Worm (Caenorhabditis elegans) whole organism, L1 larva: Measurements from ENCODE around the gene algn-11.

Experiments
- C04F5.9 ChIP-seq: sonication (generic microtip); optimal IDR thresholded peaks from 2 replicates; lab custom pipeline; 2016; ENCODE audit warnings: missing genetic modification characterization, missing compliant biosample characterization
- C16A3.4 ChIP-seq: fragments of 150-350 bp; optimal IDR thresholded peaks from 2 replicates; lab custom pipeline; 2014; ENCODE audit warnings: missing biosample characterization, missing genetic modification characterization
- C34B4.2 ChIP-seq: sonication (generic microtip); optimal IDR thresholded peaks from 2 replicates; lab custom pipeline; 2017; ENCODE audit warnings: mild to moderate bottlenecking, missing genetic modification characterization, missing compliant biosample characterization
- alr-1 ChIP-seq: fragments of 200-800 bp; sonication (Bioruptor generic); optimal IDR thresholded peaks from 2 replicates; lab custom pipeline; 2018; ENCODE audit warnings: borderline replicate concordance, mild to moderate bottlenecking, missing genetic modification characterization, missing compliant biosample characterization
- blmp-1 ChIP-seq: fragments of 150-350 bp; optimal IDR thresholded peaks from 2 replicates; lab custom pipeline; 2014; ENCODE audit warnings: missing biosample characterization, missing genetic modification characterization
- ceh-82 ChIP-seq, 3 experiments: fragments of 150-350 bp in 1 of 3; sonication (generic microtip) in 2 of 3; optimal IDR thresholded peaks; 2 replicates each; lab custom pipeline; 2014 to 2017; ENCODE audit warnings: missing biosample characterization in 3 of 3, missing genetic modification characterization in 3 of 3
- ceh-88 ChIP-seq: fragments of 200-800 bp; sonication (Bioruptor generic); IDR thresholded peaks from 2 replicates; pipeline ENCODE4 v1.3.6; 2022; ENCODE audit warnings: missing genetic modification characterization, missing compliant biosample characterization
- dpl-1 ChIP-seq, 3 experiments: fragments of 150-350 bp in 2 of 3; sonication (generic microtip) in 1 of 3; optimal IDR thresholded peaks; 2 replicates each; lab custom pipeline; 2014 to 2017; ENCODE audit warnings: missing biosample characterization in 3 of 3, missing genetic modification characterization in 3 of 3, missing genetic modification reagents in 3 of 3
- dsc-1 ChIP-seq: sonication (generic microtip); optimal IDR thresholded peaks from 2 replicates; lab custom pipeline; 2016; ENCODE audit warnings: mild to moderate bottlenecking, missing genetic modification characterization, missing compliant biosample characterization
- efl-3 ChIP-seq: fragments of 200-800 bp; sonication (Bioruptor generic); optimal IDR thresholded peaks from 2 replicates; lab custom pipeline; 2018; ENCODE audit warnings: mild to moderate bottlenecking, missing genetic modification characterization, missing compliant biosample characterization
- elt-2 ChIP-seq: sonication (generic microtip); optimal IDR thresholded peaks from 2 replicates; lab custom pipeline; 2016; ENCODE audit warnings: missing genetic modification characterization, mild to moderate bottlenecking, inconsistent platforms, missing compliant biosample characterization, missing genetic modification reagents
- elt-3 ChIP-seq, 6 experiments: fragments of 150-350 bp in 1 of 6; sonication (generic microtip); optimal IDR thresholded peaks; 2 replicates each; lab custom pipeline; 2017 to 2018; ENCODE audit warnings: missing biosample characterization in 6 of 6, missing genetic modification characterization in 6 of 6, inconsistent platforms in 1 of 6
- ets-5 ChIP-seq: fragments of 200-800 bp; sonication (Bioruptor generic); IDR thresholded peaks from 2 replicates; pipeline ENCODE4 v1.3.6; 2022; ENCODE audit warnings: missing genetic modification characterization, missing compliant biosample characterization
- fos-1 ChIP-seq: fragments of 150-350 bp; optimal IDR thresholded peaks from 2 replicates; lab custom pipeline; 2014; ENCODE audit warnings: missing biosample characterization, missing genetic modification characterization
- grh-1 ChIP-seq: fragments of 200-800 bp; sonication (Bioruptor generic); IDR thresholded peaks from 2 replicates; pipeline ENCODE4 v1.3.6; 2022; ENCODE audit warnings: missing genetic modification reagents, missing genetic modification characterization, missing compliant biosample characterization
- hlh-4 ChIP-seq: sonication (generic microtip); optimal IDR thresholded peaks from 2 replicates; lab custom pipeline; 2016; ENCODE audit warnings: mild to moderate bottlenecking, missing genetic modification characterization, missing compliant biosample characterization
- hpl-2 ChIP-seq: fragments of 150-350 bp; optimal IDR thresholded peaks from 2 replicates; lab custom pipeline; 2014; ENCODE audit warnings: missing biosample characterization, missing genetic modification reagents, missing genetic modification characterization
- jun-1 ChIP-seq: fragments of 150-350 bp; optimal IDR thresholded peaks from 2 replicates; lab custom pipeline; 2014; ENCODE audit warnings: missing biosample characterization, missing genetic modification reagents, missing genetic modification characterization
- lin-13 ChIP-seq: fragments of 150-350 bp; optimal IDR thresholded peaks from 2 replicates; lab custom pipeline; 2014; ENCODE audit warnings: missing biosample characterization, missing genetic modification reagents, missing genetic modification characterization
- lin-14 ChIP-seq: fragments of 200-800 bp; sonication (Bioruptor generic); optimal IDR thresholded peaks from 2 replicates; lab custom pipeline; 2018; ENCODE audit warnings: mild to moderate bottlenecking, missing genetic modification characterization, moderate library complexity, missing compliant biosample characterization
- lin-15B ChIP-seq: fragments of 150-350 bp; sonication (generic microtip); optimal IDR thresholded peaks from 3 replicates; lab custom pipeline; 2014; ENCODE audit warnings: missing biosample characterization, missing genetic modification characterization
- lin-35 ChIP-seq, 2 experiments: fragments of 150-350 bp; optimal IDR thresholded peaks; 2 replicates each; lab custom pipeline; 2014; ENCODE audit warnings: missing biosample characterization in 2 of 2, missing genetic modification characterization in 2 of 2, missing genetic modification reagents in 2 of 2
- lin-39 ChIP-seq: fragments of 150-350 bp; optimal IDR thresholded peaks from 2 replicates; lab custom pipeline; 2014; ENCODE audit warnings: missing biosample characterization, missing genetic modification reagents, missing genetic modification characterization
- lir-3 ChIP-seq: sonication (generic microtip); optimal IDR thresholded peaks from 2 replicates; lab custom pipeline; 2016; ENCODE audit warnings: mild to moderate bottlenecking, missing genetic modification characterization, moderate library complexity, missing compliant biosample characterization; ENCODE audit not compliant: poor library complexity
- mdl-1 ChIP-seq, 2 experiments: fragments of 150-350 bp; optimal IDR thresholded peaks; 2 replicates each; lab custom pipeline; 2014 to 2017; ENCODE audit warnings: missing biosample characterization in 2 of 2, missing genetic modification characterization in 2 of 2, inconsistent platforms in 1 of 2
- nhr-11 ChIP-seq: fragments of 150-350 bp; optimal IDR thresholded peaks from 2 replicates; lab custom pipeline; 2014; ENCODE audit warnings: missing biosample characterization, missing genetic modification characterization
- nhr-12 ChIP-seq: sonication (generic microtip); optimal IDR thresholded peaks from 2 replicates; lab custom pipeline; 2017; ENCODE audit warnings: missing biosample characterization, missing genetic modification characterization
- nhr-19 ChIP-seq: fragments of 200-800 bp; sonication (Bioruptor generic); conservative IDR thresholded peaks from 2 replicates; pipeline ENCODE4 v1.3.6; 2022; ENCODE audit warnings: missing genetic modification characterization, missing compliant biosample characterization
- nhr-20 ChIP-seq: sonication (generic microtip); optimal IDR thresholded peaks from 2 replicates; lab custom pipeline; 2016; ENCODE audit warnings: mild to moderate bottlenecking, missing genetic modification characterization, missing compliant biosample characterization
- nhr-237 ChIP-seq: fragments of 150-350 bp; optimal IDR thresholded peaks from 2 replicates; lab custom pipeline; 2014; ENCODE audit warnings: missing biosample characterization, missing genetic modification characterization
- nhr-28 ChIP-seq: fragments of 150-350 bp; optimal IDR thresholded peaks from 2 replicates; lab custom pipeline; 2014; ENCODE audit warnings: missing biosample characterization, missing genetic modification characterization
- nhr-71 ChIP-seq: sonication (generic microtip); optimal IDR thresholded peaks from 2 replicates; lab custom pipeline; 2016; ENCODE audit warnings: mild to moderate bottlenecking, missing genetic modification characterization, moderate library complexity, missing compliant biosample characterization
- nhr-76 ChIP-seq: sonication (generic microtip); optimal IDR thresholded peaks from 2 replicates; lab custom pipeline; 2017; ENCODE audit warnings: missing biosample characterization, missing genetic modification characterization
- nhr-77 ChIP-seq: fragments of 150-350 bp; optimal IDR thresholded peaks from 2 replicates; lab custom pipeline; 2014; ENCODE audit warnings: missing biosample characterization, missing genetic modification characterization
- nhr-84 ChIP-seq: sonication (generic microtip); optimal IDR thresholded peaks from 2 replicates; lab custom pipeline; 2017; ENCODE audit warnings: missing biosample characterization, missing genetic modification characterization
- nhr-85 ChIP-seq: sonication (generic microtip); peaks from one replicate; lab custom pipeline; 2016; ENCODE audit warnings: missing genetic modification characterization, inconsistent platforms, missing compliant biosample characterization
- nhr-90 ChIP-seq: sonication (generic microtip); optimal IDR thresholded peaks from 2 replicates; lab custom pipeline; 2016; ENCODE audit warnings: mild to moderate bottlenecking, missing genetic modification characterization, missing compliant biosample characterization; ENCODE audit not compliant: poor library complexity
- pax-3 ChIP-seq: fragments of 200-800 bp; sonication (Bioruptor generic); optimal IDR thresholded peaks from 2 replicates; lab custom pipeline; 2018; ENCODE audit warnings: mild to moderate bottlenecking, missing genetic modification characterization, moderate library complexity, missing compliant biosample characterization
- pqm-1 ChIP-seq: sonication (generic microtip); optimal IDR thresholded peaks from 3 replicates; lab custom pipeline; 2017; ENCODE audit warnings: missing biosample characterization, missing genetic modification characterization
- snpc-4 ChIP-seq: fragments of 150-350 bp; optimal IDR thresholded peaks from 2 replicates; lab custom pipeline; 2014; ENCODE audit warnings: missing biosample characterization, missing genetic modification characterization
- sptf-1 ChIP-seq: fragments of 150-350 bp; optimal IDR thresholded peaks from 2 replicates; lab custom pipeline; 2014; ENCODE audit warnings: missing biosample characterization, missing genetic modification characterization
- unc-130 ChIP-seq: fragments of 150-350 bp; optimal IDR thresholded peaks from 2 replicates; lab custom pipeline; 2017; ENCODE audit warnings: missing biosample characterization, missing genetic modification characterization, inconsistent platforms
- unc-30 ChIP-seq: sonication (generic microtip); optimal IDR thresholded peaks from 2 replicates; lab custom pipeline; 2017; ENCODE audit warnings: missing biosample characterization, missing genetic modification characterization
- unc-62 ChIP-seq: fragments of 150-350 bp; optimal IDR thresholded peaks from 2 replicates; lab custom pipeline; 2014; ENCODE audit warnings: missing biosample characterization, missing genetic modification reagents, missing genetic modification characterization
- unc-86 ChIP-seq: sonication (generic microtip); optimal IDR thresholded peaks from 2 replicates; lab custom pipeline; 2016; ENCODE audit warnings: missing genetic modification characterization, missing compliant biosample characterization
- unc-98 ChIP-seq: fragments of 200-800 bp; sonication (Bioruptor generic); IDR thresholded peaks from 2 replicates; pipeline ENCODE4 v1.3.6; 2022; ENCODE audit warnings: missing genetic modification characterization, missing compliant biosample characterization
- xbp-1 ChIP-seq: sonication (generic microtip); optimal IDR thresholded peaks from 2 replicates; lab custom pipeline; 2016; ENCODE audit warnings: missing genetic modification characterization, missing compliant biosample characterization
- zip-4 ChIP-seq: fragments of 200-800 bp; sonication (Bioruptor generic); optimal IDR thresholded peaks from 2 replicates; lab custom pipeline; 2018; ENCODE audit warnings: mild to moderate bottlenecking, missing genetic modification characterization, moderate library complexity, missing compliant biosample characterization
- ztf-11 ChIP-seq, 2 experiments: sonication (generic microtip); optimal IDR thresholded peaks; 2 replicates each; lab custom pipeline; 2016 to 2017; ENCODE audit warnings: missing genetic modification characterization in 2 of 2, missing biosample characterization in 1 of 2, missing compliant biosample characterization in 1 of 2
- ztf-4 ChIP-seq: fragments of 150-350 bp; optimal IDR thresholded peaks from 2 replicates; lab custom pipeline; 2014; ENCODE audit warnings: missing biosample characterization, missing genetic modification characterization

Gene algn-11

ce11 chrIII:7299466-7299865 lies 9.1 kb upstream of the algn-11 start, which contains the start of the genes B0361.14 and B0361.9 (continued):
- TF ChIP-seq nhr-85 (peak; percentile 67), nhr-11 (no peak), zip-4 (GFP tag; lab: Kevin White, UChicago) (no peak), hpl-2 (GFP tag; lab: Kevin White, UChicago) (no peak), elt-2 (tag; lab: Kevin White, UChicago) (no peak), ztf-11 (tag; optimal IDR thresholded peaks at IDR 0.05; lab: Kevin White, UChicago) (no peak), pqm-1 (tag; lab: Kevin White, UChicago) (no peak), elt-3 (tag; optimal IDR thresholded peaks at IDR 0.05; lab: Kevin White, UChicago) (peak in 2 of 6 experiments; percentile 13 to 26), nhr-20 (peak; percentile 47), blmp-1 (tag; lab: Kevin White, UChicago) (peak; percentile 94), mdl-1 (tag; optimal IDR thresholded peaks at IDR 0.05; lab: Kevin White, UChicago) (no peak), nhr-71 (peak; percentile 25), nhr-19 (GFP tag; lab: Robert Waterston, UW) (no peak), snpc-4 (tag; lab: Kevin White, UChicago) (no peak), ztf-4 (tag; lab: Kevin White, UChicago) (no peak), dsc-1 (tag; lab: Kevin White, UChicago) (no peak), unc-130 (tag; lab: Kevin White, UChicago) (no peak), lir-3 (tag; lab: Kevin White, UChicago) (no peak), nhr-28 (tag; lab: Kevin White, UChicago) (no peak), dpl-1 (GFP tag; optimal IDR thresholded peaks at IDR 0.05; lab: Kevin White, UChicago) (no peak), unc-86 (no peak), lin-14 (GFP tag; lab: Kevin White, UChicago) (peak; percentile 41)

- TF ChIP-seq nhr-76 (tag; lab: Kevin White, UChicago) (no peak), lin-13 (GFP tag; lab: Kevin White, UChicago) (no peak), ets-5 (GFP tag; lab: Robert Waterston, UW) (no peak), C16A3.4 (tag; lab: Kevin White, UChicago) (no peak), pqm-1 (tag; lab: Kevin White, UChicago) (no peak), unc-30 (tag; lab: Kevin White, UChicago) (no peak), unc-62 (GFP tag; lab: Kevin White, UChicago) (no peak), C04F5.9 (tag; lab: Kevin White, UChicago) (no peak), sptf-1 (no peak), fos-1 (no peak), hlh-4 (tag; lab: Kevin White, UChicago) (no peak), unc-86 (no peak), dpl-1 (GFP tag; optimal IDR thresholded peaks at IDR 0.05; lab: Kevin White, UChicago) (no peak), lin-15B (tag; lab: Kevin White, UChicago) (no peak), xbp-1 (tag; lab: Kevin White, UChicago) (no peak), nhr-85 (peak; percentile 80), alr-1 (no peak), mdl-1 (tag; optimal IDR thresholded peaks at IDR 0.05; lab: Kevin White, UChicago) (no peak), efl-3 (no peak), C34B4.2 (no peak), ceh-88 (no peak), nhr-11 (no peak), grh-1 (GFP tag; lab: Robert Waterston, UW) (no peak), jun-1 (tag; lab: Kevin White, UChicago) (no peak), nhr-71 (peak; percentile 10), nhr-237 (no peak), lin-35 (GFP tag; optimal IDR thresholded peaks at IDR 0.05; lab: Kevin White, UChicago) (no peak), nhr-90 (tag; lab: Kevin White, UChicago) (no peak), snpc-4 (tag; lab: Kevin White, UChicago) (no peak), ztf-11 (tag; optimal IDR thresholded peaks at IDR 0.05; lab: Kevin White, UChicago) (no peak), nhr-28 (tag; lab: Kevin White, UChicago) (no peak), ceh-82 (tag; optimal IDR thresholded peaks at IDR 0.05; lab: Kevin White, UChicago) (no peak), elt-2 (tag; lab: Kevin White, UChicago) (no peak), nhr-12 (no peak), lin-39 (no peak), lir-3 (tag; lab: Kevin White, UChicago) (no peak), unc-98 (GFP tag; lab: Robert Waterston, UW) (no peak), nhr-84 (tag; lab: Kevin White, UChicago) (no peak), pax-3 (tag; lab: Kevin White, UChicago) (no peak), nhr-20 (peak; percentile 15), nhr-77 (no peak)
Observed at ce11 chrIII:7298045-7298444, 7.7 kb upstream of the algn-11 start.
